Worm (Caenorhabditis elegans): ENCODE data around the gene srg-1.

srg-1 gene

DNA sequence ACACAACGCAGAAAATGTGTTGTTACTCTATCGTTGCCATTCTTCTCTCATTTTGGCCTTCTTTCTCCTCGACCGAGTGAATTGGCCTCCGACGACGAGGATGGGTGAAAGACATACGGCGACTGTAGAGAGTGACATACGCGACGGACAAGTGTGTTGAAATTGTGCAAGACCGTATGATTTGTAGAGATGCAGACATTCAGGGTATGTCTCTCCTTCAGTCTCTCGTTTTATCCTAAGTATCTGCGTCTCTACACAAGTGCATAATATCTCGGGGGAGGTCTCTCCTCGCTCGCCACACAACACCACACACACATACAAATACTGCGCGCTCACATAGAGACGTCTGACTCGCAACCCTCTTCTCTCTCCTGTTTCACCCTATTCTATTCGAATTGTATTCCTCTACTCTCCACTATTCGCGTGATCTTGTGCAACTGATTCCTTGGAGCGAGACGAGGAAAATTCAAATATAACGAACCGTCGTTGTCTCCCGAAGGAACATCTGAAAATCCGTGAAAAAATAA lies 22.0 kb upstream of the srg-1 start, which contains the start of gene hmg-1.2:
TSS of gene hmg-1.2 (plus strand) at position 311 of the 527 bp plus-strand sequence.
- peak; percentile 57 for TF ChIP-seq spr-3 (GFP tag; optimal IDR thresholded peaks at IDR 0.05)
- no peak for TF ChIP-seq snpc-1.2 (GFP tag; IDR thresholded peaks at IDR 0.05)
- TF ChIP-seq ctbp-1 (GFP tag; IDR thresholded peaks at IDR 0.05) = peak; percentile 63; the same call in 1 of the 2 replicates
- TF ChIP-seq dmd-8 (GFP tag; IDR thresholded peaks at IDR 0.05) = peak; percentile 64; the same call in 1 of the 2 replicates
- peak; percentile 77 for TF ChIP-seq arid-1 (GFP tag; conservative IDR thresholded peaks at IDR 0.05)
- TF ChIP-seq pha-4 (GFP tag; IDR thresholded peaks at IDR 0.05) = peak; percentile 67
- peak; percentile 20 for TF ChIP-seq pha-4 (tag; optimal IDR thresholded peaks at IDR 0.05)
- peak; percentile 70; the same call in 1 of the 2 replicates for TF ChIP-seq zfp-3 (GFP tag; conservative IDR thresholded peaks at IDR 0.05)
- TF ChIP-seq T26A8.4 (GFP tag; IDR thresholded peaks at IDR 0.05) = peak; percentile 84
- no peak for TF ChIP-seq D1046.2 (GFP tag; IDR thresholded peaks at IDR 0.05)
- peak; percentile 92 for TF ChIP-seq hmg-1.1 (GFP tag; IDR thresholded peaks at IDR 0.05)
- TF ChIP-seq aly-2 (tag; optimal IDR thresholded peaks at IDR 0.05) = no peak
- TF ChIP-seq dve-1 (tag; optimal IDR thresholded peaks at IDR 0.05; ENCODE audit: insufficient read depth) = peak; percentile 84
- peak; percentile 91 for TF ChIP-seq aha-1 (tag)
- no peak for TF ChIP-seq ceh-28 (tag; optimal IDR thresholded peaks at IDR 0.05)
- TF ChIP-seq duxl-1 (tag; optimal IDR thresholded peaks at IDR 0.05; ENCODE audit: poor library complexity) = no peak
- TF ChIP-seq unc-62 (GFP tag; optimal IDR thresholded peaks at IDR 0.05 in 1 of 2) = peak in 1 of 2 experiments; percentile 99
- no peak for TF ChIP-seq unc-62 (tag; optimal IDR thresholded peaks at IDR 0.05)
- peak; percentile 39 for TF ChIP-seq nhr-6 (tag; optimal IDR thresholded peaks at IDR 0.05)
- peak; percentile 54 to 83 for TF ChIP-seq lsy-2 (tag; optimal IDR thresholded peaks at IDR 0.05)
- TF ChIP-seq nhr-48 (tag; optimal IDR thresholded peaks at IDR 0.05) = peak; percentile 68
- peak; percentile 66 for TF ChIP-seq mes-2 (tag; optimal IDR thresholded peaks at IDR 0.05; ENCODE audit: poor library complexity, severe bottlenecking)
- no peak for TF ChIP-seq zip-11 (GFP tag; IDR thresholded peaks at IDR 0.05)
- peak; percentile 60 for TF ChIP-seq jun-1 (tag; optimal IDR thresholded peaks at IDR 0.05)
- peak; percentile 33; the same call in 1 of the 2 replicates for TF ChIP-seq lin-1 (GFP tag; IDR thresholded peaks at IDR 0.05)
- no peak for TF ChIP-seq ces-1 (GFP tag; optimal IDR thresholded peaks at IDR 0.05)
- 0 out of 2 replicates have a peak, but pooled peaks have one; percentile 11 for TF ChIP-seq php-3 (GFP tag; IDR thresholded peaks at IDR 0.05)
- TF ChIP-seq mxl-3 (GFP tag; optimal IDR thresholded peaks at IDR 0.05) = peak; percentile 74
- TF ChIP-seq T20F7.1 (GFP tag; optimal IDR thresholded peaks at IDR 0.05) = peak; percentile 59
- TF ChIP-seq dmd-6 (GFP tag; IDR thresholded peaks at IDR 0.05) = peak; percentile 66
- peak in 1 of 2 experiments; percentile 78 for TF ChIP-seq hif-1 (tag; optimal IDR thresholded peaks at IDR 0.05)
- TF ChIP-seq F37D6.2 (tag; optimal IDR thresholded peaks at IDR 0.05) = peak; percentile 61
- TF ChIP-seq spr-1 (tag; optimal IDR thresholded peaks at IDR 0.05) = peak; percentile 70
- peak; percentile 52 for TF ChIP-seq lin-38 (GFP tag; IDR thresholded peaks at IDR 0.05)
- TF ChIP-seq nhr-11 (tag; optimal IDR thresholded peaks at IDR 0.05) = peak; percentile 77
- peak; percentile 75 for TF ChIP-seq nhr-10 (tag; optimal IDR thresholded peaks at IDR 0.05)
- no peak for TF ChIP-seq F26F4.8 (GFP tag; conservative IDR thresholded peaks at IDR 0.05)
- 0 out of 2 replicates have a peak, but pooled peaks have one; percentile 40 for TF ChIP-seq madf-9 (GFP tag; conservative IDR thresholded peaks at IDR 0.05)
- peak; percentile 83 to 87 for TF ChIP-seq mdl-1 (tag; optimal IDR thresholded peaks at IDR 0.05)
- TF ChIP-seq rbr-2 (tag; optimal IDR thresholded peaks at IDR 0.05) = peak; percentile 92
- no peak for TF ChIP-seq F49E8.2 (tag; optimal IDR thresholded peaks at IDR 0.05; ENCODE audit: borderline replicate concordance)
- TF ChIP-seq set-16 (GFP tag; IDR thresholded peaks at IDR 0.05) = peak; percentile 31; the same call in 1 of the 2 replicates
- peak; percentile 62 for TF ChIP-seq dpl-1 (GFP tag; optimal IDR thresholded peaks at IDR 0.05)
- 0 out of 2 replicates have a peak, but pooled peaks have one; percentile 44 for TF ChIP-seq ceh-20 (GFP tag; IDR thresholded peaks at IDR 0.05)
- peak; percentile 16 for TF ChIP-seq ztf-7 (tag; optimal IDR thresholded peaks at IDR 0.05)
- TF ChIP-seq skn-1 (tag; optimal IDR thresholded peaks at IDR 0.05) = no peak
- no peak for TF ChIP-seq mxl-2 (GFP tag; conservative IDR thresholded peaks at IDR 0.05)
- TF ChIP-seq hlh-30 (tag; optimal IDR thresholded peaks at IDR 0.05; ENCODE audit: insufficient read depth) = peak; percentile 93
- TF ChIP-seq ama-1 (optimal IDR thresholded peaks at IDR 0.05) = peak; percentile 67
- TF ChIP-seq lin-13 (GFP tag; optimal IDR thresholded peaks at IDR 0.05) = peak; percentile 56
